Fruit fly (Drosophila melanogaster) whole organism, embryonic: Measurements from ENCODE around the gene CG17177.

Experiments
- Asciz ChIP-seq: fragments of 200-800 bp; sonication (Bioruptor generic); optimal IDR thresholded peaks from 2 replicates; lab custom pipeline; 2017; ENCODE audit warnings: missing biosample characterization, mild to moderate bottlenecking, missing genetic modification characterization, missing genetic modification reagents
- Bdp1 ChIP-seq: fragments of 200-800 bp; sonication (Bioruptor generic); optimal IDR thresholded peaks from 3 replicates; lab custom pipeline; 2016; ENCODE audit warnings: missing biosample characterization, missing genetic modification characterization
- Bgb ChIP-seq: fragments of 200-800 bp; sonication (Bioruptor generic); IDR thresholded peaks from 2 replicates; pipeline ENCODE4 v1.3.6; 2022; ENCODE audit warnings: missing biosample characterization, missing genetic modification characterization; ENCODE audit not compliant: partially characterized antibody
- CG10147 ChIP-seq: fragments of 200-800 bp; sonication (Bioruptor generic); optimal IDR thresholded peaks from 2 replicates; lab custom pipeline; 2019; ENCODE audit warnings: missing biosample characterization, mild to moderate bottlenecking, missing genetic modification characterization, moderate library complexity
- CG11085 ChIP-seq: fragments of 200-800 bp; sonication (Bioruptor generic); IDR thresholded peaks from 2 replicates; pipeline ENCODE4 v1.3.6; 2022; ENCODE audit warnings: missing biosample characterization, missing genetic modification characterization
- CG12391 ChIP-seq: fragments of 200-800 bp; sonication (Bioruptor generic); optimal IDR thresholded peaks from 3 replicates; lab custom pipeline; 2018; ENCODE audit warnings: missing biosample characterization, mild to moderate bottlenecking, missing genetic modification characterization, moderate library complexity
- CG14860 ChIP-seq: fragments of 200-800 bp; sonication (Bioruptor generic); IDR thresholded peaks from 3 replicates; pipeline ENCODE4 v1.3.6; 2022; ENCODE audit warnings: missing biosample characterization, missing genetic modification characterization; ENCODE audit not compliant: partially characterized antibody
- CG1603 ChIP-seq: fragments of 200-800 bp; sonication (Bioruptor generic); optimal IDR thresholded peaks from 2 replicates; lab custom pipeline; 2019; ENCODE audit warnings: missing biosample characterization, mild to moderate bottlenecking, missing genetic modification characterization, moderate library complexity
- CG16813 ChIP-seq: fragments of 200-800 bp; sonication (Bioruptor generic); IDR thresholded peaks from 3 replicates; pipeline ENCODE4 v1.3.6; 2022; ENCODE audit warnings: missing biosample characterization, missing genetic modification characterization; ENCODE audit not compliant: partially characterized antibody
- CG2199 ChIP-seq: fragments of 200-800 bp; sonication (Bioruptor generic); IDR thresholded peaks from 3 replicates; pipeline ENCODE4 v1.3.6; 2022; ENCODE audit warnings: missing biosample characterization, missing genetic modification characterization
- CG31365 ChIP-seq: fragments of 200-800 bp; sonication (Bioruptor generic); optimal IDR thresholded peaks from 2 replicates; lab custom pipeline; 2018; ENCODE audit warnings: missing biosample characterization, mild to moderate bottlenecking, missing genetic modification characterization
- CG34224 ChIP-seq: fragments of 200-800 bp; sonication (Bioruptor generic); IDR thresholded peaks from 3 replicates; pipeline ENCODE4 v1.3.6; 2022; ENCODE audit warnings: missing biosample characterization, missing genetic modification characterization; ENCODE audit not compliant: partially characterized antibody
- CG3726 ChIP-seq: fragments of 200-800 bp; sonication (Bioruptor generic); IDR thresholded peaks from 3 replicates; pipeline ENCODE4, ENCODE4 v1.3.6; 2022; ENCODE audit warnings: missing biosample characterization, missing genetic modification characterization
- CG4404 ChIP-seq: fragments of 200-800 bp; sonication (Bioruptor generic); IDR thresholded peaks from 2 replicates; pipeline ENCODE4 v1.3.6; 2022; ENCODE audit warnings: missing biosample characterization, missing genetic modification characterization
- CG6272 ChIP-seq: fragments of 200-800 bp; sonication (Bioruptor generic); IDR thresholded peaks from 2 replicates; pipeline ENCODE4 v1.3.6; 2022; ENCODE audit warnings: missing biosample characterization, missing genetic modification characterization
- CG8290 ChIP-seq, 3 experiments: fragments of 200-800 bp; sonication (Bioruptor generic); optimal IDR thresholded peaks; 2 replicates each; lab custom pipeline; 2016 to 2019; ENCODE audit warnings: missing biosample characterization in 3 of 3, missing genetic modification characterization in 3 of 3, mild to moderate bottlenecking in 2 of 3, moderate library complexity in 1 of 3
- CG8478 ChIP-seq: fragments of >200 bp; optimal IDR thresholded peaks from 2 replicates; lab custom pipeline; 2018
- CG9932 ChIP-seq: fragments of 200-800 bp; sonication (Bioruptor generic); IDR thresholded peaks from 2 replicates; pipeline ENCODE4 v1.3.6; 2022; ENCODE audit warnings: missing biosample characterization, missing genetic modification characterization
- CkIIα-i1 ChIP-seq: fragments of 200-800 bp; sonication (Bioruptor generic); IDR thresholded peaks from 2 replicates; pipeline ENCODE4 v1.3.6; 2022; ENCODE audit warnings: missing biosample characterization, missing genetic modification characterization
- Dip2 ChIP-seq: fragments of 200-800 bp; sonication (Bioruptor generic); IDR thresholded peaks from 2 replicates; pipeline ENCODE4 v1.3.6; 2022; ENCODE audit warnings: missing biosample characterization, missing genetic modification characterization
- Dp ChIP-seq: fragments of 200-800 bp; sonication (Bioruptor generic); optimal IDR thresholded peaks from 2 replicates; lab custom pipeline; 2018; ENCODE audit warnings: missing biosample characterization, mild to moderate bottlenecking, missing genetic modification characterization, moderate library complexity
- Eip74EF ChIP-seq, 2 experiments: fragments of 200-800 bp in 1 of 2; fragments of >200 bp in 1 of 2; sonication (Bioruptor generic) in 1 of 2; optimal IDR thresholded peaks; 2 replicates each; lab custom pipeline; 2017 to 2019; ENCODE audit warnings: missing biosample characterization in 2 of 2, missing genetic modification characterization in 2 of 2, mild to moderate bottlenecking in 1 of 2, moderate library complexity in 1 of 2
- Fer1 ChIP-seq: fragments of 200-800 bp; sonication (Bioruptor generic); optimal IDR thresholded peaks from 2 replicates; lab custom pipeline; 2017; ENCODE audit warnings: missing biosample characterization, mild to moderate bottlenecking, missing genetic modification characterization
- HmgD ChIP-seq: fragments of 200-800 bp; sonication (Bioruptor generic); optimal IDR thresholded peaks from 3 replicates; lab custom pipeline; 2016; ENCODE audit warnings: missing biosample characterization, missing genetic modification characterization
- HmgZ ChIP-seq: fragments of 200-800 bp; sonication (Bioruptor generic); optimal IDR thresholded peaks from 2 replicates; lab custom pipeline; 2018; ENCODE audit warnings: missing biosample characterization, mild to moderate bottlenecking, missing genetic modification characterization
- Lhr ChIP-seq: fragments of 200-800 bp; sonication (Bioruptor generic); optimal IDR thresholded peaks from 3 replicates; lab custom pipeline; 2017; ENCODE audit warnings: mild to moderate bottlenecking, missing biosample characterization, missing genetic modification reagents, missing genetic modification characterization
- Med ChIP-seq: fragments of 200-800 bp; sonication (Bioruptor generic); peaks from one replicate; lab custom pipeline; 2016; ENCODE audit warnings: missing biosample characterization, missing genetic modification characterization, mild to moderate bottlenecking, inconsistent platforms, moderate library complexity
- Opbp ChIP-seq: fragments of 200-800 bp; sonication (Bioruptor generic); IDR thresholded peaks from 3 replicates; pipeline ENCODE4 v1.3.6; 2022; ENCODE audit warnings: missing biosample characterization, missing genetic modification characterization; ENCODE audit not compliant: partially characterized antibody
- Scr ChIP-seq: fragments of 200-800 bp; sonication (Bioruptor generic); IDR thresholded peaks from 2 replicates; pipeline ENCODE4 v1.3.6; 2022; ENCODE audit warnings: missing biosample characterization, missing genetic modification characterization; ENCODE audit not compliant: partially characterized antibody
- Stat92E ChIP-seq, 3 experiments: fragments of >200 bp in 2 of 3; fragments of 200-800 bp in 1 of 3; sonication (Bioruptor generic) in 1 of 3; optimal IDR thresholded peaks; 2 replicates each; lab custom pipeline; 2017 to 2019; ENCODE audit warnings: missing biosample characterization in 3 of 3, missing genetic modification characterization in 3 of 3, mild to moderate bottlenecking in 1 of 3, moderate library complexity in 1 of 3
- abd-A ChIP-seq: fragments of 200-800 bp; sonication (Bioruptor generic); optimal IDR thresholded peaks from 3 replicates; lab custom pipeline; 2019; ENCODE audit warnings: missing biosample characterization, mild to moderate bottlenecking, missing genetic modification characterization, moderate library complexity
- amos ChIP-seq: fragments of 200-800 bp; sonication (Bioruptor generic); IDR thresholded peaks from 2 replicates; pipeline ENCODE4 v1.3.6; 2022; ENCODE audit warnings: missing biosample characterization, missing genetic modification characterization; ENCODE audit not compliant: partially characterized antibody
- emc ChIP-seq: fragments of 200-800 bp; sonication (Bioruptor generic); optimal IDR thresholded peaks from 2 replicates; lab custom pipeline; 2016; ENCODE audit warnings: missing biosample characterization, missing genetic modification characterization
- grau ChIP-seq: fragments of 200-800 bp; optimal IDR thresholded peaks from 3 replicates; lab custom pipeline; 2019; ENCODE audit warnings: missing biosample characterization, mild to moderate bottlenecking, missing genetic modification characterization, moderate library complexity
- hb ChIP-seq: fragments of 200-800 bp; sonication (Bioruptor generic); IDR thresholded peaks from 3 replicates; pipeline ENCODE4 v1.3.6; 2022; ENCODE audit warnings: missing biosample characterization, missing genetic modification characterization; ENCODE audit not compliant: partially characterized antibody
- hth ChIP-seq: fragments of >200 bp; optimal IDR thresholded peaks from 2 replicates; lab custom pipeline; 2017; ENCODE audit warnings: inconsistent platforms
- kni ChIP-seq: fragments of 200-800 bp; sonication (Bioruptor generic); optimal IDR thresholded peaks from 3 replicates; lab custom pipeline; 2017; ENCODE audit warnings: mild to moderate bottlenecking, missing biosample characterization, missing genetic modification reagents, missing genetic modification characterization
- mirr ChIP-seq: fragments of 200-800 bp; sonication (Bioruptor generic); optimal IDR thresholded peaks from 3 replicates; lab custom pipeline; 2018; ENCODE audit warnings: missing biosample characterization, mild to moderate bottlenecking, missing genetic modification characterization
- mld ChIP-seq: fragments of 200-800 bp; sonication (Bioruptor generic); IDR thresholded peaks from 3 replicates; pipeline ENCODE4 v1.3.6; 2022; ENCODE audit warnings: missing biosample characterization, missing genetic modification characterization; ENCODE audit not compliant: partially characterized antibody
- nau ChIP-seq: fragments of 200-800 bp; sonication (Bioruptor generic); optimal IDR thresholded peaks from 3 replicates; lab custom pipeline; 2017; ENCODE audit warnings: missing biosample characterization, mild to moderate bottlenecking, missing genetic modification characterization, missing genetic modification reagents
- nom ChIP-seq: fragments of 200-800 bp; sonication (Bioruptor generic); optimal IDR thresholded peaks from 2 replicates; lab custom pipeline; 2017; ENCODE audit warnings: missing biosample characterization, missing genetic modification characterization, mild to moderate bottlenecking, moderate library complexity, missing genetic modification reagents
- sens ChIP-seq: fragments of 200-800 bp; sonication (Bioruptor generic); peaks from one replicate; lab custom pipeline; 2016; ENCODE audit warnings: missing biosample characterization, missing genetic modification characterization
- stwl ChIP-seq: fragments of 200-800 bp; sonication (Bioruptor generic); optimal IDR thresholded peaks from 3 replicates; lab custom pipeline; 2018; ENCODE audit warnings: missing biosample characterization, mild to moderate bottlenecking, missing genetic modification characterization, moderate library complexity
- tap ChIP-seq: fragments of 200-800 bp; optimal IDR thresholded peaks from 3 replicates; lab custom pipeline; 2019; ENCODE audit warnings: missing biosample characterization, mild to moderate bottlenecking, missing genetic modification characterization, moderate library complexity
- trem ChIP-seq: fragments of 200-800 bp; optimal IDR thresholded peaks from 3 replicates; lab custom pipeline; 2019; ENCODE audit warnings: missing biosample characterization, mild to moderate bottlenecking, missing genetic modification characterization, moderate library complexity
- twi ChIP-seq: fragments of 200-800 bp; optimal IDR thresholded peaks from 2 replicates; lab custom pipeline; 2019; ENCODE audit warnings: missing biosample characterization, mild to moderate bottlenecking, missing genetic modification characterization, moderate library complexity
- vvl ChIP-seq: fragments of 200-800 bp; sonication (Bioruptor generic); IDR thresholded peaks from 2 replicates; pipeline ENCODE4 v1.3.6; 2022; ENCODE audit warnings: missing biosample characterization, missing genetic modification characterization

The CG17177 gene

DNA sequence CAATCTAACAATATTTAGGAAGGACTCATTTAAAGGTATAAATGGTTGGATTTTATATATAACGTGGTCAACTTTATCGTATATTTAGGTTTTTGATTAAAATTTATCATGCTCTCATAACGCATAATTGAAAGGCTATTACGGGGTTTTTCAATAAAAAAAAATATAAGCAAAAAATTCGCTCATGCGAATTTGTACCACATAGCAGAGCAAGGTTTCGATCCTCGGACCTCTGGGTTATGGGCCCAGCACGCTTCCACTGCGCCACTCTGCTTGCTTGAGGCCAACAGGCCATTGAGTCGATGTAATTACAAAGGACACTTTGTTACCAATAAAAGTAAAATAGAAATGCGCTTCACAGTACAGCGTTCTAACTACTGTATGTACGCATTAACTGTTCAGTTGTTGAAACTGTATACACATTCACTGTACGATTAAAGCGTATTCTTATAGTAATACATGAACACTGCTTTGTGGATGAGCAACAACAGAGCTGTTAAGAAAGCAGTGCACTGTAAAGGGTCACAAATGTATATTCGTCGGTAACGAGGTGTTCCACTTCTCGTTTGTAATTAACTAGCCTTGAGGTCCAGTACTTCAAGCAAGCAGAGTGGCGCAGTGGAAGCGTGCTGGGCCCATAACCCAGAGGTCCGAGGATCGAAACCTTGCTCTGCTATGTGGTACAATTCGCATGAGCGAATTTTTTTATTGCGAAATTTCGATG lies 27.6 kb downstream of the CG17177 start (continued):
- peak; percentile 26; the same call in 1 of the 3 replicates for TF ChIP-seq CG34224 (GFP tag; lab: Robert Waterston, UW)
- peak; percentile 100 for TF ChIP-seq CG31365 (tag; lab: Kevin White, UChicago)
- TF ChIP-seq CG1603: peak; percentile 5
- TF ChIP-seq CG11085 (GFP tag; lab: Robert Waterston, UW): no peak
- TF ChIP-seq CG6272 (GFP tag; lab: Robert Waterston, UW): no peak
- no peak for TF ChIP-seq mirr (GFP tag; lab: Kevin White, UChicago)
- TF ChIP-seq CG8478 (lab: Kevin White, UChicago): peak; percentile 82
- TF ChIP-seq grau (tag; lab: Kevin White, UChicago): peak; percentile 57
- TF ChIP-seq nom (GFP tag; lab: Kevin White, UChicago): peak; percentile 17
- TF ChIP-seq Opbp (GFP tag; lab: Robert Waterston, UW): peak; percentile 94
- peak; percentile 32 for TF ChIP-seq CG12391 (tag; lab: Kevin White, UChicago)
- TF ChIP-seq CG2199 (GFP tag; lab: Robert Waterston, UW): peak; percentile 80; the same call in 2 of the 3 replicates
- TF ChIP-seq HmgD (GFP tag; lab: Kevin White, UChicago): peak; percentile 71
- peak; percentile 72; the same call in 2 of the 3 replicates for TF ChIP-seq hb (GFP tag; lab: Robert Waterston, UW)
- TF ChIP-seq CG14860: peak; percentile 76
- peak; percentile 78 for TF ChIP-seq Med (GFP tag; lab: Kevin White, UChicago)
- no peak for TF ChIP-seq Dp
- TF ChIP-seq stwl (tag; lab: Kevin White, UChicago): peak; percentile 37
- peak; percentile 29 for TF ChIP-seq CG8290 (GFP tag; optimal IDR thresholded peaks at IDR 0.05; lab: Kevin White, UChicago)
- peak in 1 of 2 experiments; percentile 71 for TF ChIP-seq CG8290 (tag; optimal IDR thresholded peaks at IDR 0.05; lab: Kevin White, UChicago)
- TF ChIP-seq CG3726 (GFP tag; lab: Robert Waterston, UW): no peak
- peak; percentile 90 for TF ChIP-seq abd-A
- peak; percentile 95 for TF ChIP-seq mld (GFP tag; lab: Robert Waterston, UW)
- no peak for TF ChIP-seq Dip2 (GFP tag; lab: Robert Waterston, UW)
- TF ChIP-seq kni (GFP tag; lab: Kevin White, UChicago): peak; percentile 41
- TF ChIP-seq Lhr: peak; percentile 1
- peak; percentile 69 for TF ChIP-seq HmgZ (tag; lab: Kevin White, UChicago)
- TF ChIP-seq vvl (GFP tag; lab: Robert Waterston, UW): peak; percentile 9; the same call in 1 of the 2 replicates
- TF ChIP-seq CG4404 (GFP tag; lab: Robert Waterston, UW): no peak
- TF ChIP-seq CG10147 (GFP tag; lab: Kevin White, UChicago): peak; percentile 2
- peak; percentile 100 for TF ChIP-seq Bdp1 (GFP tag; lab: Kevin White, UChicago)
- TF ChIP-seq emc: no peak
- TF ChIP-seq amos (GFP tag; lab: Robert Waterston, UW): peak; percentile 84
- peak; percentile 29 for TF ChIP-seq tap (tag; lab: Kevin White, UChicago)
- peak; percentile 86 for TF ChIP-seq CG16813 (GFP tag; lab: Robert Waterston, UW)
- TF ChIP-seq Asciz (GFP tag; lab: Kevin White, UChicago): no peak
- peak; percentile 52 for TF ChIP-seq Fer1 (GFP tag; lab: Kevin White, UChicago)
- TF ChIP-seq Bgb (GFP tag; lab: Robert Waterston, UW): peak; percentile 87
- TF ChIP-seq hth: no peak
- TF ChIP-seq nau (GFP tag; lab: Kevin White, UChicago): peak; percentile 9
- TF ChIP-seq Eip74EF (GFP tag; optimal IDR thresholded peaks at IDR 0.05; lab: Kevin White, UChicago): peak in 1 of 2 experiments; percentile 79
- no peak for TF ChIP-seq CG9932
- no peak for TF ChIP-seq CkIIα-i1
- TF ChIP-seq sens (GFP tag; lab: Kevin White, UChicago): peak; percentile 82
- peak in 2 of 3 experiments; percentile 63 to 88 for TF ChIP-seq Stat92E (GFP tag; optimal IDR thresholded peaks at IDR 0.05; lab: Kevin White, UChicago)
- TF ChIP-seq twi (tag; lab: Kevin White, UChicago): no peak
- peak; percentile 73 for TF ChIP-seq Scr (GFP tag; lab: Robert Waterston, UW)
- TF ChIP-seq trem (tag; lab: Kevin White, UChicago): peak; percentile 22
